Fruit fly (Drosophila melanogaster) whole organism, prepupa: ENCODE data around the gene siz.

Source experiments
- Blimp-1 ChIP-seq: fragments of 200-800 bp; sonication (Bioruptor generic); optimal IDR thresholded peaks from 3 replicates; lab custom pipeline; 2017; ENCODE audit warnings: missing biosample characterization, missing genetic modification characterization, mild to moderate bottlenecking, moderate library complexity, missing genetic modification reagents
- CG10631 ChIP-seq: fragments of 200-800 bp; sonication (Bioruptor generic); optimal IDR thresholded peaks from 2 replicates; lab custom pipeline; 2016; ENCODE audit warnings: missing biosample characterization, missing genetic modification characterization
- CG10669 ChIP-seq: fragments of 200-800 bp; sonication (Bioruptor generic); optimal IDR thresholded peaks from 3 replicates; lab custom pipeline; 2018; ENCODE audit warnings: missing biosample characterization, mild to moderate bottlenecking, missing genetic modification characterization, moderate library complexity
- CG11294 ChIP-seq: fragments of 200-800 bp; sonication (Bioruptor generic); IDR thresholded peaks from 2 replicates; pipeline ENCODE4 v1.3.6; 2022; ENCODE audit warnings: missing biosample characterization, missing genetic modification characterization
- CG15336 ChIP-seq: fragments of 200-800 bp; sonication (Bioruptor generic); IDR thresholded peaks from 2 replicates; pipeline ENCODE4 v1.3.6; 2022; ENCODE audit warnings: missing biosample characterization, missing genetic modification characterization
- CG1621 ChIP-seq: fragments of 200-800 bp; sonication (Bioruptor generic); optimal IDR thresholded peaks from 3 replicates; lab custom pipeline; 2018; ENCODE audit warnings: missing biosample characterization, mild to moderate bottlenecking, missing genetic modification characterization
- CG16779 ChIP-seq: fragments of 200-800 bp; sonication (Bioruptor generic); optimal IDR thresholded peaks from 3 replicates; lab custom pipeline; 2017; ENCODE audit warnings: missing biosample characterization, mild to moderate bottlenecking, missing genetic modification characterization
- CG31627 ChIP-seq: fragments of 200-800 bp; sonication (Bioruptor generic); optimal IDR thresholded peaks from 3 replicates; lab custom pipeline; 2016; ENCODE audit warnings: missing biosample characterization, missing genetic modification characterization
- CG32006 ChIP-seq: fragments of 200-800 bp; sonication (Bioruptor generic); optimal IDR thresholded peaks from 3 replicates; lab custom pipeline; 2017; ENCODE audit warnings: missing biosample characterization, mild to moderate bottlenecking, missing genetic modification characterization
- CG34406 ChIP-seq: fragments of 200-800 bp; sonication (Bioruptor generic); optimal IDR thresholded peaks from 3 replicates; lab custom pipeline; 2016; ENCODE audit warnings: missing biosample characterization, missing genetic modification characterization
- CG3919 ChIP-seq: fragments of 200-800 bp; sonication (Bioruptor generic); optimal IDR thresholded peaks from 3 replicates; lab custom pipeline; 2016; ENCODE audit warnings: missing biosample characterization, missing genetic modification characterization
- CG4318 ChIP-seq: fragments of 200-800 bp; sonication (Bioruptor generic); optimal IDR thresholded peaks from 3 replicates; lab custom pipeline; 2017; ENCODE audit warnings: missing biosample characterization, mild to moderate bottlenecking, missing genetic modification characterization
- CG6163 ChIP-seq: fragments of 200-800 bp; sonication (Bioruptor generic); IDR thresholded peaks from 3 replicates; pipeline ENCODE4 v1.3.6; 2022; ENCODE audit warnings: missing biosample characterization, missing genetic modification characterization
- CG6808 ChIP-seq: fragments of 200-800 bp; sonication (Bioruptor generic); optimal IDR thresholded peaks from 3 replicates; lab custom pipeline; 2017; ENCODE audit warnings: missing biosample characterization, missing genetic modification characterization, mild to moderate bottlenecking, moderate library complexity, missing genetic modification reagents
- CG6854 ChIP-seq: fragments of 200-800 bp; sonication (Bioruptor generic); optimal IDR thresholded peaks from 2 replicates; lab custom pipeline; 2017; ENCODE audit warnings: missing biosample characterization, mild to moderate bottlenecking, missing genetic modification characterization
- CG7368 ChIP-seq: fragments of 200-800 bp; sonication (Bioruptor generic); optimal IDR thresholded peaks from 3 replicates; lab custom pipeline; 2016; ENCODE audit warnings: missing biosample characterization, missing genetic modification characterization
- CG8119 ChIP-seq: fragments of 200-800 bp; sonication (Bioruptor generic); IDR thresholded peaks from 3 replicates; pipeline ENCODE4 v1.3.6; 2022; ENCODE audit warnings: missing biosample characterization, missing genetic modification characterization
- CG8319 ChIP-seq: fragments of 200-800 bp; sonication (Bioruptor generic); optimal IDR thresholded peaks from 3 replicates; lab custom pipeline; 2016; ENCODE audit warnings: missing biosample characterization, missing genetic modification characterization
- CG8632 ChIP-seq: fragments of 200-800 bp; sonication (Bioruptor generic); optimal IDR thresholded peaks from 3 replicates; lab custom pipeline; 2016; ENCODE audit warnings: missing biosample characterization, missing genetic modification characterization
- CG9139 ChIP-seq: fragments of 200-800 bp; sonication (Bioruptor generic); optimal IDR thresholded peaks from 3 replicates; lab custom pipeline; 2017; ENCODE audit warnings: missing biosample characterization, mild to moderate bottlenecking, missing genetic modification characterization
- Eip75B ChIP-seq: fragments of 200-800 bp; sonication (Bioruptor generic); optimal IDR thresholded peaks from 3 replicates; lab custom pipeline; 2016; ENCODE audit warnings: missing biosample characterization, missing genetic modification characterization
- Eip78C ChIP-seq: fragments of 200-800 bp; sonication (Bioruptor generic); peaks from one replicate; lab custom pipeline; 2016; ENCODE audit warnings: missing biosample characterization, missing genetic modification characterization
- Ets21C ChIP-seq: fragments of 200-800 bp; sonication (Bioruptor generic); optimal IDR thresholded peaks from 3 replicates; lab custom pipeline; 2016; ENCODE audit warnings: missing biosample characterization, missing genetic modification characterization
- Hr4 ChIP-seq: fragments of 200-800 bp; sonication (Bioruptor generic); optimal IDR thresholded peaks from 3 replicates; lab custom pipeline; 2016; ENCODE audit warnings: missing biosample characterization, missing genetic modification characterization
- Met ChIP-seq: fragments of 200-800 bp; sonication (Bioruptor generic); optimal IDR thresholded peaks from 3 replicates; lab custom pipeline; 2016; ENCODE audit warnings: missing biosample characterization, missing genetic modification characterization
- OdsH ChIP-seq: fragments of 200-800 bp; sonication (Bioruptor generic); optimal IDR thresholded peaks from 3 replicates; lab custom pipeline; 2016; ENCODE audit warnings: missing biosample characterization, missing genetic modification characterization
- Sox102F ChIP-seq: fragments of 200-800 bp; sonication (Bioruptor generic); optimal IDR thresholded peaks from 2 replicates; lab custom pipeline; 2016; ENCODE audit warnings: missing biosample characterization, mild to moderate bottlenecking, missing genetic modification characterization
- Sox15 ChIP-seq: fragments of 200-800 bp; sonication (Bioruptor generic); optimal IDR thresholded peaks from 3 replicates; lab custom pipeline; 2016; ENCODE audit warnings: missing biosample characterization, missing genetic modification characterization
- achi ChIP-seq: fragments of 200-800 bp; sonication (Bioruptor generic); optimal IDR thresholded peaks from 3 replicates; lab custom pipeline; 2016; ENCODE audit warnings: missing biosample characterization, missing genetic modification characterization
- eg ChIP-seq: fragments of 200-800 bp; sonication (Bioruptor generic); IDR thresholded peaks from 3 replicates; pipeline ENCODE4 v1.3.6; 2022; ENCODE audit warnings: missing biosample characterization, missing genetic modification characterization
- esn ChIP-seq: fragments of 200-800 bp; sonication (Bioruptor generic); optimal IDR thresholded peaks from 2 replicates; lab custom pipeline; 2016; ENCODE audit warnings: missing biosample characterization, mild to moderate bottlenecking, missing genetic modification characterization, moderate library complexity
- fd85E ChIP-seq: fragments of 200-800 bp; sonication (Bioruptor generic); optimal IDR thresholded peaks from 3 replicates; lab custom pipeline; 2016; ENCODE audit warnings: missing biosample characterization, missing genetic modification characterization
- fkh ChIP-seq: fragments of 200-800 bp; sonication (Bioruptor generic); optimal IDR thresholded peaks from 3 replicates; lab custom pipeline; 2017; ENCODE audit warnings: missing biosample characterization, mild to moderate bottlenecking, missing genetic modification characterization, moderate library complexity
- lz ChIP-seq: fragments of 200-800 bp; sonication (Bioruptor generic); optimal IDR thresholded peaks from 3 replicates; lab custom pipeline; 2016; ENCODE audit warnings: missing biosample characterization, missing genetic modification characterization
- net ChIP-seq: fragments of 200-800 bp; sonication (Bioruptor generic); optimal IDR thresholded peaks from 3 replicates; lab custom pipeline; 2016; ENCODE audit warnings: missing biosample characterization, missing genetic modification characterization
- pdm3 ChIP-seq: fragments of 200-800 bp; sonication (Bioruptor generic); optimal IDR thresholded peaks from 3 replicates; lab custom pipeline; 2016; ENCODE audit warnings: missing biosample characterization, missing genetic modification characterization
- ss ChIP-seq, 2 experiments: fragments of 200-800 bp; sonication (Bioruptor generic); optimal IDR thresholded peaks; 2 replicates in 1 of 2; 3 replicates in 1 of 2; lab custom pipeline; 2017 to 2018; ENCODE audit warnings: mild to moderate bottlenecking in 2 of 2, missing biosample characterization in 2 of 2, missing genetic modification characterization in 2 of 2, moderate library complexity in 1 of 2
- svp ChIP-seq: fragments of 200-800 bp; sonication (Bioruptor generic); peaks from one replicate; lab custom pipeline; 2016; ENCODE audit warnings: missing biosample characterization, missing genetic modification characterization
- topi ChIP-seq: fragments of 200-800 bp; sonication (Bioruptor generic); optimal IDR thresholded peaks from 3 replicates; lab custom pipeline; 2016; ENCODE audit warnings: missing biosample characterization, missing genetic modification characterization

siz gene

dm6 chr3L:21080430-21080829, 46.1 kb downstream of the siz start (continued):
- TF ChIP-seq CG7368 = peak; percentile 62
- peak; percentile 65 for TF ChIP-seq CG8632
- peak; percentile 18 for TF ChIP-seq CG31627 (GFP tag; lab: Kevin White, UChicago)
- TF ChIP-seq Met (GFP tag; lab: Kevin White, UChicago) = no peak
- peak; percentile 57 for TF ChIP-seq Blimp-1
- peak; percentile 80 for TF ChIP-seq CG3919 (GFP tag; lab: Kevin White, UChicago)
- no peak for TF ChIP-seq CG8319 (GFP tag; lab: Kevin White, UChicago)
- TF ChIP-seq lz (GFP tag; lab: Kevin White, UChicago) = peak; percentile 23
- TF ChIP-seq CG15336 (GFP tag; lab: Robert Waterston, UW) = peak; percentile 74
- TF ChIP-seq Eip78C (GFP tag; lab: Kevin White, UChicago) = peak; percentile 93

- TF ChIP-seq topi (GFP tag; lab: Kevin White, UChicago) (no peak), OdsH (GFP tag; lab: Kevin White, UChicago) (no peak), Sox15 (GFP tag; lab: Kevin White, UChicago) (no peak), Hr4 (GFP tag; lab: Kevin White, UChicago) (no peak)
These were observed 54.6 kb downstream of the siz start, which contains the start of gene CG33285 for dm6 chr3L:21088889-21089288. Gene CG33285, minus strand, starts transcription at chr3L:21088989.

dm6 chr3L:21090245-21090644, 55.9 kb downstream of the siz start:
- TF ChIP-seq CG8119 (GFP tag; lab: Robert Waterston, UW) (0 out of 3 replicates have a peak, but pooled peaks have one; percentile 22), Sox102F (no peak), pdm3 (GFP tag; lab: Kevin White, UChicago) (peak; percentile 11), eg (0 out of 3 replicates have a peak, but pooled peaks have one; percentile 18), Ets21C (GFP tag; lab: Kevin White, UChicago) (no peak), CG32006 (GFP tag; lab: Kevin White, UChicago) (peak; percentile 30), Hr4 (GFP tag; lab: Kevin White, UChicago) (peak; percentile 16), CG1621 (tag; lab: Kevin White, UChicago) (no peak), Eip78C (GFP tag; lab: Kevin White, UChicago) (peak; percentile 83), CG15336 (GFP tag; lab: Robert Waterston, UW) (no peak), lz (GFP tag; lab: Kevin White, UChicago) (no peak)

DNA sequence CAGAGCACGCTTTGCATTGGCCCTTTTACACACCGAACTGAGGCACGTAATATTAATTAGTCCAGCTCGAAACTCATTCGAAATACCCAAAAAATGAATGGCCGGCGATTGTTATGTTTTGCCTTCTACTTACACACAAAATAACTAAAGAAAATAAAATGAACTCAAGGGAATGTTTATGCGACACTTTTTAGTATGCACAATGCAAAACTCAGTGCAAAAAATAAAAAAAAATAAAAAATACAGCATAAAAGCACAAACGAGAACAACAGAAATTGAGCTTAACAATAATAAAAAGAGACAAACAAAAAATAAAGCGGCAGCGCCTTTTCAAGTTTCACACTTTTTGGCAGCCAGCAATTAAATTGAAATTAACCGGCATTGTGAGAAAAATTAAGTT, 63.1 kb downstream of the siz start:
- TF ChIP-seq CG3919 (GFP tag; lab: Kevin White, UChicago) (no peak), CG1621 (tag; lab: Kevin White, UChicago) (no peak), svp (GFP tag; lab: Kevin White, UChicago) (no peak), Eip78C (GFP tag; lab: Kevin White, UChicago) (peak; percentile 22)

dm6 chr3L:21098602-21099001, 64.3 kb downstream of the siz start:
- TF ChIP-seq CG16779 = no peak
- TF ChIP-seq CG6854 = peak; percentile 8
- no peak for TF ChIP-seq fd85E (GFP tag; lab: Kevin White, UChicago)
- TF ChIP-seq ss (GFP tag; optimal IDR thresholded peaks at IDR 0.05; lab: Kevin White, UChicago) = peak in 1 of 2 experiments; percentile 18

dm6 chr3L:21099019-21099447, 64.7 kb downstream of the siz start:
- peak; percentile 74 for TF ChIP-seq CG6808
- TF ChIP-seq CG1621 (tag; lab: Kevin White, UChicago) = no peak
- TF ChIP-seq CG6163 = no peak
- no peak for TF ChIP-seq eg
- peak; percentile 35 for TF ChIP-seq CG8319 (GFP tag; lab: Kevin White, UChicago)
- peak; percentile 44 for TF ChIP-seq Eip75B (GFP tag; lab: Kevin White, UChicago)
- peak; percentile 73 for TF ChIP-seq Met (GFP tag; lab: Kevin White, UChicago)
- TF ChIP-seq achi (GFP tag; lab: Kevin White, UChicago) = peak; percentile 53
- peak; percentile 89 for TF ChIP-seq esn (GFP tag; lab: Kevin White, UChicago)
- TF ChIP-seq CG9139 (GFP tag; lab: Kevin White, UChicago) = no peak
- peak; percentile 53 for TF ChIP-seq CG34406 (GFP tag; lab: Kevin White, UChicago)
- TF ChIP-seq Ets21C (GFP tag; lab: Kevin White, UChicago) = peak; percentile 62
- TF ChIP-seq CG10631 (GFP tag; lab: Kevin White, UChicago) = peak; percentile 58
- TF ChIP-seq svp (GFP tag; lab: Kevin White, UChicago) = peak; percentile 89
- TF ChIP-seq fkh (GFP tag; lab: Kevin White, UChicago) = no peak
- TF ChIP-seq Blimp-1 = peak; percentile 30
- peak; percentile 35 for TF ChIP-seq Hr4 (GFP tag; lab: Kevin White, UChicago)
- peak; percentile 59 for TF ChIP-seq OdsH (GFP tag; lab: Kevin White, UChicago)
- TF ChIP-seq CG6854 = no peak
- peak; percentile 30 for TF ChIP-seq CG10669 (GFP tag; lab: Kevin White, UChicago)
- TF ChIP-seq CG32006 (GFP tag; lab: Kevin White, UChicago) = peak; percentile 70
- TF ChIP-seq CG4318 (GFP tag; lab: Kevin White, UChicago) = no peak
- no peak for TF ChIP-seq CG11294 (GFP tag; lab: Robert Waterston, UW)
- TF ChIP-seq net (GFP tag; lab: Kevin White, UChicago) = peak; percentile 44
- peak; percentile 78 for TF ChIP-seq lz (GFP tag; lab: Kevin White, UChicago)
- peak; percentile 65 for TF ChIP-seq pdm3 (GFP tag; lab: Kevin White, UChicago)
- TF ChIP-seq CG31627 (GFP tag; lab: Kevin White, UChicago) = peak; percentile 63
